Worm (Caenorhabditis elegans): ENCODE measurements around the gene irld-14.

DNA sequence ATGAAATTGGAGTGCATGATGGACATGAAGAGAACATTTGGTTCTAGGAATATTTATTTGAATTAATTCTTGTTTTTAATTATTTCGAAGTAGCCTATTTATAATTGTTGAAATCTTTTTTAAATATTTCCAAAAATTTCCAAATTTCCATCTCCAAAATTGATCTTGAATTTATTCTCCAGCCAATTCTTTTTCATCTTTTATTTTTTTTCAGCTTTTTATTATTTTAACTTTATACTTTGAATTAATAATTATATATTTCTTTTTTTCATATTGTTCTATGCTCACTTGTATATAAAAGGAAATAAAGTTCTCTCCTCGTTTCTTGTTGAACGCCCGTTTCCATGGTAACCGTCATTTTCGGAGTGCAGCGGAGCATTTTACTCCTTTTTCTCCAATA, 16.4 kb upstream of the irld-14 start, which contains the start of gene xbx-1:
- no peak for TF ChIP-seq dao-5 (tag; optimal IDR thresholded peaks at IDR 0.05)
- TF ChIP-seq him-1 (tag; optimal IDR thresholded peaks at IDR 0.05), result no peak
